Fruit fly (Drosophila melanogaster) whole organism, wandering third instar larva: ENCODE results near the gene RhoGAP5A.

ENCODE experiments used
- foxo ChIP-seq, 2 experiments: fragments of 200-800 bp; sonication (Bioruptor generic); optimal IDR thresholded peaks; 2 replicates in 1 of 2; 3 replicates in 1 of 2; lab custom pipeline; 2016 to 2017; ENCODE audit warnings: missing biosample characterization in 2 of 2, missing genetic modification characterization in 2 of 2
- h ChIP-seq: fragments of 200-800 bp; sonication (Bioruptor generic); optimal IDR thresholded peaks from 3 replicates; lab custom pipeline; 2016; ENCODE audit warnings: missing biosample characterization, mild to moderate bottlenecking, missing genetic modification characterization

dm6 chrX:5606324-5606723 is 12.3 kb downstream of the RhoGAP5A start:
- TF ChIP-seq foxo (GFP tag; optimal IDR thresholded peaks at IDR 0.05; lab: Kevin White, UChicago) (no peak), h (GFP tag; lab: Kevin White, UChicago) (no peak)
